Worm (Caenorhabditis elegans) whole organism, late embryonic: ENCODE measurements around the gene mrps-5.

Experiments used
- C08G9.2 ChIP-seq: sonication (generic microtip); optimal IDR thresholded peaks from 2 replicates; lab custom pipeline; 2016; ENCODE audit warnings: mild to moderate bottlenecking, missing genetic modification characterization, moderate library complexity, missing compliant biosample characterization
- C38D4.7 ChIP-seq: fragments of 200-800 bp; sonication (Bioruptor generic); optimal IDR thresholded peaks from 2 replicates; lab custom pipeline; 2018; ENCODE audit warnings: mild to moderate bottlenecking, missing genetic modification characterization, moderate library complexity, missing compliant biosample characterization
- K02D7.2 ChIP-seq: sonication (generic microtip); optimal IDR thresholded peaks from 2 replicates; lab custom pipeline; 2017; ENCODE audit warnings: mild to moderate bottlenecking, missing genetic modification characterization, missing compliant biosample characterization
- T23F11.4 ChIP-seq: fragments of 200-800 bp; sonication (Bioruptor generic); optimal IDR thresholded peaks from 2 replicates; lab custom pipeline; 2018; ENCODE audit warnings: mild to moderate bottlenecking, missing genetic modification characterization, missing compliant biosample characterization
- Y22D7AL.16 ChIP-seq: sonication (generic microtip); optimal IDR thresholded peaks from 2 replicates; lab custom pipeline; 2016; ENCODE audit warnings: missing genetic modification characterization, missing compliant biosample characterization
- ahr-1 ChIP-seq: sonication (generic microtip); optimal IDR thresholded peaks from 2 replicates; lab custom pipeline; 2016; ENCODE audit warnings: missing genetic modification characterization, missing compliant biosample characterization
- ama-1 ChIP-seq: fragments of 150-350 bp; optimal IDR thresholded peaks from 2 replicates; lab custom pipeline; 2014
- ceh-14 ChIP-seq: sonication (generic microtip); optimal IDR thresholded peaks from 2 replicates; lab custom pipeline; 2016; ENCODE audit warnings: missing genotype, missing genetic modification characterization, missing compliant biosample characterization
- ceh-30 ChIP-seq: fragments of 150-350 bp; optimal IDR thresholded peaks from 2 replicates; lab custom pipeline; 2014; ENCODE audit warnings: missing biosample characterization, missing genetic modification characterization
- ceh-45 ChIP-seq: fragments of 200-800 bp; sonication (Bioruptor generic); IDR thresholded peaks from 2 replicates; pipeline ENCODE4 v1.3.6; 2022; ENCODE audit warnings: missing genetic modification reagents, missing genetic modification characterization, missing compliant biosample characterization
- ceh-48 ChIP-seq: sonication (generic microtip); optimal IDR thresholded peaks from 2 replicates; lab custom pipeline; 2016; ENCODE audit warnings: missing genetic modification characterization, inconsistent platforms, missing compliant biosample characterization
- ceh-6 ChIP-seq: fragments of 200-800 bp; sonication (Bioruptor generic); optimal IDR thresholded peaks from 2 replicates; lab custom pipeline; 2018; ENCODE audit warnings: mild to moderate bottlenecking, missing genetic modification characterization, missing compliant biosample characterization
- ceh-9 ChIP-seq: sonication (generic microtip); optimal IDR thresholded peaks from 2 replicates; lab custom pipeline; 2016; ENCODE audit warnings: mild to moderate bottlenecking, missing genetic modification characterization, inconsistent platforms, missing compliant biosample characterization
- dmd-4 ChIP-seq: sonication (generic microtip); optimal IDR thresholded peaks from 2 replicates; lab custom pipeline; 2016; ENCODE audit warnings: borderline replicate concordance, missing genetic modification characterization, missing compliant biosample characterization
- dve-1 ChIP-seq: sonication (generic microtip); optimal IDR thresholded peaks from 2 replicates; lab custom pipeline; 2017; ENCODE audit warnings: antibody characterized with exemption, mild to moderate bottlenecking, missing genetic modification characterization, missing compliant biosample characterization
- elt-2 ChIP-seq: sonication (generic microtip); optimal IDR thresholded peaks from 2 replicates; lab custom pipeline; 2016; ENCODE audit warnings: missing genetic modification reagents, missing genetic modification characterization, missing compliant biosample characterization
- elt-4 ChIP-seq: sonication (generic microtip); optimal IDR thresholded peaks from 2 replicates; lab custom pipeline; 2016; ENCODE audit warnings: missing genetic modification characterization, missing compliant biosample characterization
- hlh-13 ChIP-seq: fragments of 200-800 bp; sonication (Bioruptor generic); optimal IDR thresholded peaks from 2 replicates; lab custom pipeline; 2018; ENCODE audit warnings: mild to moderate bottlenecking, missing genetic modification characterization, missing compliant biosample characterization
- hlh-6 ChIP-seq: sonication (generic microtip); optimal IDR thresholded peaks from 2 replicates; lab custom pipeline; 2016; ENCODE audit warnings: missing genotype, missing genetic modification characterization, missing compliant biosample characterization
- lin-11 ChIP-seq: fragments of 200-800 bp; sonication (Bioruptor generic); optimal IDR thresholded peaks from 2 replicates; lab custom pipeline; 2018; ENCODE audit warnings: mild to moderate bottlenecking, missing genetic modification characterization, missing compliant biosample characterization
- nhr-232 ChIP-seq: sonication (generic microtip); optimal IDR thresholded peaks from 2 replicates; lab custom pipeline; 2016; ENCODE audit warnings: missing genetic modification characterization, missing compliant biosample characterization
- npax-4 ChIP-seq: sonication (generic microtip); optimal IDR thresholded peaks from 2 replicates; lab custom pipeline; 2016; ENCODE audit warnings: missing genetic modification characterization, missing compliant biosample characterization
- odd-2 ChIP-seq: sonication (generic microtip); optimal IDR thresholded peaks from 2 replicates; lab custom pipeline; 2017; ENCODE audit warnings: antibody characterized with exemption, mild to moderate bottlenecking, missing genetic modification characterization, missing compliant biosample characterization
- pat-9 ChIP-seq: fragments of 200-800 bp; sonication (Bioruptor generic); optimal IDR thresholded peaks from 2 replicates; lab custom pipeline; 2018; ENCODE audit warnings: mild to moderate bottlenecking, missing genetic modification characterization, moderate library complexity, missing compliant biosample characterization
- pha-2 ChIP-seq: sonication (generic microtip); optimal IDR thresholded peaks from 2 replicates; lab custom pipeline; 2017; ENCODE audit warnings: mild to moderate bottlenecking, missing genetic modification characterization, missing compliant biosample characterization
- pha-4 ChIP-seq: fragments of 150-350 bp; optimal IDR thresholded peaks from 2 replicates; lab custom pipeline; 2018; ENCODE audit warnings: missing biosample characterization, missing genetic modification reagents, missing genetic modification characterization
- pqm-1 ChIP-seq: sonication (generic microtip); optimal IDR thresholded peaks from 2 replicates; lab custom pipeline; 2016; ENCODE audit warnings: missing genetic modification characterization, missing compliant biosample characterization
- pros-1 ChIP-seq: fragments of 150-350 bp; optimal IDR thresholded peaks from 2 replicates; lab custom pipeline; 2014; ENCODE audit warnings: missing biosample characterization, missing genetic modification reagents, missing genetic modification characterization
- ref-2 ChIP-seq: sonication (generic microtip); optimal IDR thresholded peaks from 2 replicates; lab custom pipeline; 2016; ENCODE audit warnings: missing genetic modification characterization, missing compliant biosample characterization
- sox-2 ChIP-seq: fragments of 200-800 bp; sonication (Bioruptor generic); IDR thresholded peaks from 2 replicates; pipeline ENCODE4 v1.3.6; 2022; ENCODE audit warnings: missing genetic modification reagents, missing genetic modification characterization, missing compliant biosample characterization
- tbx-2 ChIP-seq: sonication (generic microtip); optimal IDR thresholded peaks from 2 replicates; lab custom pipeline; 2016; ENCODE audit warnings: missing genetic modification characterization, missing compliant biosample characterization
- tbx-7 ChIP-seq: sonication (generic microtip); optimal IDR thresholded peaks from 2 replicates; lab custom pipeline; 2016; ENCODE audit warnings: missing genotype, missing genetic modification characterization, missing compliant biosample characterization
- ttx-3 ChIP-seq: sonication (generic microtip); optimal IDR thresholded peaks from 2 replicates; lab custom pipeline; 2016; ENCODE audit warnings: missing genetic modification reagents, missing genetic modification characterization, missing compliant biosample characterization
- unc-3 ChIP-seq, 2 experiments: fragments of 200-800 bp in 1 of 2; sonication (Bioruptor generic) in 1 of 2; sonication (generic microtip) in 1 of 2; conservative IDR thresholded peaks in 1 of 2; optimal IDR thresholded peaks in 1 of 2; 2 replicates each; pipeline versions ENCODE4 v1.3.6 to Lab custom; 2016 to 2022; ENCODE audit warnings: missing compliant biosample characterization in 2 of 2, missing genetic modification characterization in 2 of 2, missing genetic modification reagents in 1 of 2
- unc-42 ChIP-seq: sonication (generic microtip); optimal IDR thresholded peaks from 2 replicates; lab custom pipeline; 2016; ENCODE audit warnings: missing genotype, missing genetic modification characterization, missing compliant biosample characterization
- unc-55 ChIP-seq: sonication (generic microtip); optimal IDR thresholded peaks from 2 replicates; lab custom pipeline; 2017; ENCODE audit warnings: missing biosample characterization, missing genetic modification reagents, missing genetic modification characterization
- unc-86 ChIP-seq: sonication (generic microtip); optimal IDR thresholded peaks from 2 replicates; lab custom pipeline; 2016; ENCODE audit warnings: missing genetic modification characterization, missing compliant biosample characterization
- zip-5 ChIP-seq: sonication (generic microtip); optimal IDR thresholded peaks from 2 replicates; lab custom pipeline; 2016; ENCODE audit warnings: missing genetic modification characterization, missing compliant biosample characterization
- ztf-16 ChIP-seq: sonication (generic microtip); optimal IDR thresholded peaks from 2 replicates; lab custom pipeline; 2017; ENCODE audit warnings: missing genetic modification characterization, missing compliant biosample characterization

mrps-5 gene

ce11 chrV:12550755-12551154, 12.5 kb upstream of the mrps-5 start:
- TF ChIP-seq C38D4.7 (GFP tag; lab: Kevin White, UChicago): no peak
- TF ChIP-seq dve-1 (tag; lab: Kevin White, UChicago): peak; percentile 10

- TF ChIP-seq T23F11.4 (GFP tag; lab: Kevin White, UChicago) (no peak), ceh-45 (GFP tag; lab: Robert Waterston, UW) (no peak), ceh-6 (GFP tag; lab: Kevin White, UChicago) (no peak), lin-11 (tag; lab: Kevin White, UChicago) (no peak), ztf-16 (tag; lab: Kevin White, UChicago) (no peak), unc-42 (no peak), ahr-1 (tag; lab: Kevin White, UChicago) (no peak), nhr-232 (tag; lab: Kevin White, UChicago) (no peak), sox-2 (GFP tag; lab: Robert Waterston, UW) (no peak), K02D7.2 (no peak), elt-2 (tag; lab: Kevin White, UChicago) (no peak), dmd-4 (no peak), ttx-3 (tag; lab: Kevin White, UChicago) (no peak), zip-5 (tag; lab: Kevin White, UChicago) (no peak), hlh-6 (tag; lab: Kevin White, UChicago) (no peak), ceh-48 (tag; lab: Kevin White, UChicago) (no peak)
Measured at ce11 chrV:12551638-12552478, 11.4 kb upstream of the mrps-5 start.

ce11 chrV:12552671-12553212, 10.5 kb upstream of the mrps-5 start, which contains the start of gene F45D3.4:
Gene F45D3.4, minus strand, starts transcription at chrV:12553191.
- TF ChIP-seq npax-4 (tag; lab: Kevin White, UChicago) (no peak), K02D7.2 (no peak), pros-1 (tag; lab: Kevin White, UChicago) (no peak), ama-1 (no peak), ceh-14 (tag; lab: Kevin White, UChicago) (no peak), C08G9.2 (tag; lab: Kevin White, UChicago) (no peak), unc-86 (tag; lab: Kevin White, UChicago) (no peak), hlh-13 (GFP tag; lab: Kevin White, UChicago) (no peak), elt-2 (tag; lab: Kevin White, UChicago) (no peak), sox-2 (GFP tag; lab: Robert Waterston, UW) (no peak), tbx-2 (no peak), pha-2 (no peak), pha-4 (tag; lab: Kevin White, UChicago) (no peak), pat-9 (tag; lab: Kevin White, UChicago) (no peak), pqm-1 (no peak)

- no peak for TF ChIP-seq odd-2 (tag; lab: Kevin White, UChicago)
- no peak for TF ChIP-seq unc-86 (tag; lab: Kevin White, UChicago)
- no peak for TF ChIP-seq ceh-9 (tag; lab: Kevin White, UChicago)
- no peak for TF ChIP-seq Y22D7AL.16 (tag; lab: Kevin White, UChicago)
- no peak for TF ChIP-seq ceh-30 (tag; lab: Kevin White, UChicago)
- TF ChIP-seq pha-4 (tag; lab: Kevin White, UChicago): no peak
- TF ChIP-seq elt-2 (tag; lab: Kevin White, UChicago): no peak
- no peak for TF ChIP-seq ceh-45 (GFP tag; lab: Robert Waterston, UW)
- no peak for TF ChIP-seq unc-55 (GFP tag; lab: Kevin White, UChicago)
- no peak for TF ChIP-seq tbx-7 (tag; lab: Kevin White, UChicago)
- TF ChIP-seq C38D4.7 (GFP tag; lab: Kevin White, UChicago): no peak
- no peak for TF ChIP-seq T23F11.4 (GFP tag; lab: Kevin White, UChicago)
- no peak for TF ChIP-seq ceh-6 (GFP tag; lab: Kevin White, UChicago)
- no peak for TF ChIP-seq ref-2 (tag; lab: Kevin White, UChicago)
- TF ChIP-seq unc-3 (GFP tag; conservative IDR thresholded peaks at IDR 0.05; lab: Robert Waterston, UW): no peak
- no peak for TF ChIP-seq unc-3 (tag; optimal IDR thresholded peaks at IDR 0.05; lab: Kevin White, UChicago)
- TF ChIP-seq ceh-48 (tag; lab: Kevin White, UChicago): no peak
- TF ChIP-seq ceh-14 (tag; lab: Kevin White, UChicago): no peak
- no peak for TF ChIP-seq elt-4 (tag; lab: Kevin White, UChicago)
Measured at ce11 chrV:12553286-12553725, 10.0 kb upstream of the mrps-5 start.
